Fruit fly (Drosophila melanogaster): ENCODE data around the gene GluClalpha.

dm6 chr3R:19824480-19824879 is 94.0 kb downstream of the GluClalpha start:
- TF ChIP-seq CG33017 (tag; optimal IDR thresholded peaks at IDR 0.05) (no peak), Hr96 (GFP tag; optimal IDR thresholded peaks at IDR 0.05) (no peak), kay (GFP tag; ENCODE audit: borderline replicate concordance) (no peak), CG7101 (tag; optimal IDR thresholded peaks at IDR 0.05) (no peak), Mnt (GFP tag; optimal IDR thresholded peaks at IDR 0.05) (no peak), ovo (GFP tag; optimal IDR thresholded peaks at IDR 0.05) (no peak), CG12768 (GFP tag; optimal IDR thresholded peaks at IDR 0.05) (no peak), Clk (GFP tag; optimal IDR thresholded peaks at IDR 0.05) (no peak), CG14711 (tag; optimal IDR thresholded peaks at IDR 0.05) (no peak), CG5204 (GFP tag; optimal IDR thresholded peaks at IDR 0.05) (no peak), cnc (optimal IDR thresholded peaks at IDR 0.05) (no peak), CG11617 (GFP tag; optimal IDR thresholded peaks at IDR 0.05) (no peak), cic (GFP tag; optimal IDR thresholded peaks at IDR 0.05) (no peak)

Measured in whole organism, adult.